Worm (Caenorhabditis elegans): ENCODE data around the gene parg-2.

ce11 chrIV:8739926-8740325 is 25.0 kb upstream of the parg-2 start, which contains the start of gene mrps-33:
- no peak for TF ChIP-seq nhr-48 (tag; optimal IDR thresholded peaks at IDR 0.05)
- no peak for TF ChIP-seq lir-3 (tag; optimal IDR thresholded peaks at IDR 0.05)
- TF ChIP-seq pha-4 (GFP tag; IDR thresholded peaks at IDR 0.05), result no peak
- no peak for TF ChIP-seq pha-4 (tag; optimal IDR thresholded peaks at IDR 0.05)
- TF ChIP-seq zip-11 (GFP tag; IDR thresholded peaks at IDR 0.05), result no peak
- no peak for TF ChIP-seq set-16 (GFP tag; IDR thresholded peaks at IDR 0.05)
- no peak for TF ChIP-seq nhr-237 (tag; optimal IDR thresholded peaks at IDR 0.05)
- no peak for TF ChIP-seq vab-7 (GFP tag; IDR thresholded peaks at IDR 0.05)

Measured in whole organism, L4 larva.